Fruit fly (Drosophila melanogaster) whole organism, embryonic: ENCODE results near the gene jv.

Experiments
- Aef1 ChIP-seq: fragments of 200-800 bp; sonication (Bioruptor generic); IDR thresholded peaks from 3 replicates; pipeline ENCODE4 v1.3.6; 2022; ENCODE audit warnings: missing biosample characterization, missing genetic modification characterization
- CG11093 ChIP-seq: fragments of 200-800 bp; sonication (Bioruptor generic); IDR thresholded peaks from 3 replicates; pipeline ENCODE4 v1.3.6; 2022; ENCODE audit warnings: missing biosample characterization, missing genetic modification characterization
- CG1233 ChIP-seq: fragments of 200-800 bp; sonication (Bioruptor generic); optimal IDR thresholded peaks from 4 replicates; lab custom pipeline; 2018; ENCODE audit warnings: missing biosample characterization, mild to moderate bottlenecking, missing genetic modification characterization
- CG13775 ChIP-seq: fragments of 200-800 bp; sonication (Bioruptor generic); optimal IDR thresholded peaks from 3 replicates; lab custom pipeline; 2017; ENCODE audit warnings: missing biosample characterization, mild to moderate bottlenecking, missing genetic modification characterization
- CG14441 ChIP-seq: fragments of 200-800 bp; sonication (Bioruptor generic); IDR thresholded peaks from 2 replicates; pipeline ENCODE4 v1.3.6; 2022; ENCODE audit warnings: missing biosample characterization, missing genetic modification characterization
- CG14965 ChIP-seq: fragments of 200-800 bp; sonication (Bioruptor generic); optimal IDR thresholded peaks from 2 replicates; lab custom pipeline; 2016; ENCODE audit warnings: missing biosample characterization, missing genetic modification characterization, borderline replicate concordance
- CG15073 ChIP-seq: fragments of 200-800 bp; sonication (Bioruptor generic); optimal IDR thresholded peaks from 2 replicates; lab custom pipeline; 2016; ENCODE audit warnings: missing biosample characterization, missing genetic modification characterization
- CG1647 ChIP-seq: fragments of 200-800 bp; sonication (Bioruptor generic); optimal IDR thresholded peaks from 3 replicates; lab custom pipeline; 2016; ENCODE audit warnings: missing biosample characterization, missing genetic modification characterization
- CG1792 ChIP-seq: fragments of 200-800 bp; sonication (Bioruptor generic); optimal IDR thresholded peaks from 2 replicates; lab custom pipeline; 2016; ENCODE audit warnings: missing biosample characterization, missing genetic modification characterization
- CG2116 ChIP-seq: fragments of 200-800 bp; sonication (Bioruptor generic); optimal IDR thresholded peaks from 3 replicates; lab custom pipeline; 2018; ENCODE audit warnings: missing biosample characterization, mild to moderate bottlenecking, missing genetic modification characterization
- CG2712 ChIP-seq: fragments of 200-800 bp; optimal IDR thresholded peaks from 3 replicates; lab custom pipeline; 2019; ENCODE audit warnings: missing biosample characterization, mild to moderate bottlenecking, missing genetic modification characterization, moderate library complexity
- CG33557 ChIP-seq: fragments of 200-800 bp; sonication (Bioruptor generic); optimal IDR thresholded peaks from 2 replicates; lab custom pipeline; 2019; ENCODE audit warnings: missing biosample characterization, mild to moderate bottlenecking, missing genetic modification characterization, moderate library complexity
- CG34422 ChIP-seq: fragments of 200-800 bp; sonication (Bioruptor generic); IDR thresholded peaks from 3 replicates; pipeline ENCODE4 v1.3.6; 2022; ENCODE audit warnings: missing biosample characterization, missing genetic modification characterization
- CG3838 ChIP-seq: fragments of 200-800 bp; sonication (Bioruptor generic); optimal IDR thresholded peaks from 3 replicates; lab custom pipeline; 2016; ENCODE audit warnings: missing biosample characterization, missing genetic modification characterization
- CG43689 ChIP-seq: fragments of 200-800 bp; sonication (Bioruptor generic); IDR thresholded peaks from 2 replicates; pipeline ENCODE4 v1.3.6; 2022; ENCODE audit warnings: missing biosample characterization, missing genetic modification characterization
- CG4617 ChIP-seq: fragments of 200-800 bp; sonication (Bioruptor generic); optimal IDR thresholded peaks from 3 replicates; lab custom pipeline; 2016; ENCODE audit warnings: missing biosample characterization, missing genetic modification characterization, borderline replicate concordance
- CG7372 ChIP-seq: fragments of 200-800 bp; sonication (Bioruptor generic); IDR thresholded peaks from 2 replicates; pipeline ENCODE4 v1.3.6; 2022; ENCODE audit warnings: missing biosample characterization, missing genetic modification characterization
- CG7839 ChIP-seq: fragments of 200-800 bp; sonication (Bioruptor generic); optimal IDR thresholded peaks from 3 replicates; lab custom pipeline; 2018; ENCODE audit warnings: missing biosample characterization, mild to moderate bottlenecking, missing genetic modification characterization, moderate library complexity
- CG9727 ChIP-seq: fragments of 200-800 bp; sonication (Bioruptor generic); optimal IDR thresholded peaks from 3 replicates; lab custom pipeline; 2017; ENCODE audit warnings: missing biosample characterization, mild to moderate bottlenecking, missing genetic modification characterization
- CG9797 ChIP-seq: fragments of 200-800 bp; sonication (Bioruptor generic); optimal IDR thresholded peaks from 3 replicates; lab custom pipeline; 2018; ENCODE audit warnings: missing biosample characterization, mild to moderate bottlenecking, missing genetic modification characterization
- Dip2 ChIP-seq: fragments of 200-800 bp; sonication (Bioruptor generic); IDR thresholded peaks from 2 replicates; pipeline ENCODE4 v1.3.6; 2022; ENCODE audit warnings: missing biosample characterization, missing genetic modification characterization
- Dp ChIP-seq: fragments of 200-800 bp; sonication (Bioruptor generic); optimal IDR thresholded peaks from 2 replicates; lab custom pipeline; 2018; ENCODE audit warnings: missing biosample characterization, mild to moderate bottlenecking, missing genetic modification characterization, moderate library complexity
- Hr39 ChIP-seq: fragments of >200 bp; optimal IDR thresholded peaks from 2 replicates; lab custom pipeline; 2017
- Kr ChIP-seq: fragments of 200-800 bp; sonication (Bioruptor generic); optimal IDR thresholded peaks from 2 replicates; lab custom pipeline; 2017; ENCODE audit warnings: missing biosample characterization, mild to moderate bottlenecking, missing genetic modification characterization
- MBD-R2 ChIP-seq: fragments of 200-800 bp; sonication (Bioruptor generic); IDR thresholded peaks from 2 replicates; pipeline ENCODE4 v1.3.6; 2022; ENCODE audit warnings: missing biosample characterization, missing genetic modification characterization
- MESR4 ChIP-seq: fragments of 200-800 bp; sonication (Bioruptor generic); optimal IDR thresholded peaks from 2 replicates; lab custom pipeline; 2018; ENCODE audit warnings: missing biosample characterization, mild to moderate bottlenecking, missing genetic modification characterization, moderate library complexity
- Neu2 ChIP-seq: fragments of 200-800 bp; sonication (Bioruptor generic); optimal IDR thresholded peaks from 3 replicates; lab custom pipeline; 2016; ENCODE audit warnings: missing biosample characterization, missing genetic modification characterization, borderline replicate concordance
- Nf-YB ChIP-seq: fragments of 200-800 bp; sonication (Bioruptor generic); optimal IDR thresholded peaks from 3 replicates; lab custom pipeline; 2019; ENCODE audit warnings: missing biosample characterization, mild to moderate bottlenecking, missing genetic modification characterization, moderate library complexity
- PHDP ChIP-seq: fragments of 200-800 bp; sonication (Bioruptor generic); optimal IDR thresholded peaks from 3 replicates; lab custom pipeline; 2018; ENCODE audit warnings: missing biosample characterization, mild to moderate bottlenecking, missing genetic modification characterization, moderate library complexity
- Rx ChIP-seq: fragments of 200-800 bp; sonication (Bioruptor generic); IDR thresholded peaks from 2 replicates; pipeline ENCODE4 v1.3.6; 2022; ENCODE audit warnings: missing biosample characterization, missing genetic modification characterization
- Scr ChIP-seq: fragments of 200-800 bp; sonication (Bioruptor generic); IDR thresholded peaks from 2 replicates; pipeline ENCODE4 v1.3.6; 2022; ENCODE audit warnings: missing biosample characterization, missing genetic modification characterization; ENCODE audit not compliant: partially characterized antibody
- Tbp ChIP-seq: fragments of >200 bp; optimal IDR thresholded peaks from 2 replicates; lab custom pipeline; 2018; ENCODE audit warnings: missing biosample characterization, missing genetic modification characterization
- Trl ChIP-seq, 3 experiments: fragments of >200 bp in 2 of 3; fragments of 200-800 bp in 1 of 3; sonication (Bioruptor generic) in 1 of 3; optimal IDR thresholded peaks; 2 replicates in 1 of 3; 3 replicates in 2 of 3; lab custom pipeline; 2016 to 2017; ENCODE audit warnings: missing biosample characterization in 1 of 3, missing genetic modification characterization in 1 of 3
- Xrp1 ChIP-seq: fragments of 200-800 bp; sonication (Bioruptor generic); IDR thresholded peaks from 2 replicates; pipeline ENCODE4 v1.3.6; 2022; ENCODE audit warnings: missing biosample characterization, missing genetic modification characterization
- cad ChIP-seq: fragments of >200 bp; optimal IDR thresholded peaks from 2 replicates; lab custom pipeline; 2017; ENCODE audit warnings: missing biosample characterization, missing genetic modification characterization
- croc ChIP-seq: fragments of 200-800 bp; sonication (Bioruptor generic); conservative IDR thresholded peaks from 3 replicates; pipeline ENCODE4 v1.3.6; 2022; ENCODE audit warnings: missing biosample characterization, missing genetic modification characterization
- dm ChIP-seq: fragments of 200-800 bp; sonication (Bioruptor generic); optimal IDR thresholded peaks from 3 replicates; lab custom pipeline; 2016; ENCODE audit warnings: missing biosample characterization, missing genetic modification characterization
- fd64A ChIP-seq: fragments of 200-800 bp; sonication (Bioruptor generic); optimal IDR thresholded peaks from 3 replicates; lab custom pipeline; 2018; ENCODE audit warnings: missing biosample characterization, mild to moderate bottlenecking, missing genetic modification characterization
- gsb ChIP-seq: fragments of 200-800 bp; sonication (Bioruptor generic); IDR thresholded peaks from 2 replicates; pipeline ENCODE4 v1.3.6; 2022; ENCODE audit warnings: missing biosample characterization, missing genetic modification characterization
- ham ChIP-seq: fragments of 200-800 bp; sonication (Bioruptor generic); IDR thresholded peaks from 2 replicates; pipeline ENCODE4 v1.3.6; 2022; ENCODE audit warnings: missing biosample characterization, missing genetic modification characterization
- hth ChIP-seq: fragments of >200 bp; optimal IDR thresholded peaks from 2 replicates; lab custom pipeline; 2017; ENCODE audit warnings: inconsistent platforms
- kay ChIP-seq: fragments of 200-800 bp; sonication (Bioruptor generic); optimal IDR thresholded peaks from 2 replicates; lab custom pipeline; 2016; ENCODE audit warnings: missing biosample characterization, missing genetic modification characterization
- ken ChIP-seq: fragments of 200-800 bp; sonication (Bioruptor generic); IDR thresholded peaks from 3 replicates; pipeline ENCODE4 v1.3.6; 2022; ENCODE audit warnings: missing biosample characterization, missing genetic modification characterization
- klu ChIP-seq: fragments of 200-800 bp; sonication (Bioruptor generic); IDR thresholded peaks from 2 replicates; pipeline ENCODE4 v1.3.6; 2022; ENCODE audit warnings: missing biosample characterization, missing genetic modification characterization
- kni ChIP-seq: fragments of 200-800 bp; sonication (Bioruptor generic); optimal IDR thresholded peaks from 3 replicates; lab custom pipeline; 2017; ENCODE audit warnings: mild to moderate bottlenecking, missing biosample characterization, missing genetic modification reagents, missing genetic modification characterization
- psq ChIP-seq: fragments of 200-800 bp; sonication (Bioruptor generic); optimal IDR thresholded peaks from 2 replicates; lab custom pipeline; 2017; ENCODE audit warnings: missing biosample characterization, missing genetic modification characterization
- seq ChIP-seq: fragments of 200-800 bp; sonication (Bioruptor generic); IDR thresholded peaks from 2 replicates; pipeline ENCODE4 v1.3.6; 2022; ENCODE audit warnings: missing biosample characterization, missing genetic modification characterization
- shn ChIP-seq: fragments of 200-800 bp; sonication (Bioruptor generic); optimal IDR thresholded peaks from 3 replicates; lab custom pipeline; 2016; ENCODE audit warnings: missing biosample characterization, missing genetic modification characterization
- toy ChIP-seq: fragments of 200-800 bp; sonication (Bioruptor generic); IDR thresholded peaks from 2 replicates; pipeline ENCODE4 v1.3.6; 2022; ENCODE audit warnings: missing biosample characterization, missing genetic modification characterization
- usp ChIP-seq: fragments of >200 bp; optimal IDR thresholded peaks from 2 replicates; lab custom pipeline; 2017; ENCODE audit warnings: missing biosample characterization, missing genetic modification characterization
- wdn ChIP-seq: fragments of 200-800 bp; sonication (Bioruptor generic); IDR thresholded peaks from 2 replicates; pipeline ENCODE4 v1.3.6; 2022; ENCODE audit warnings: missing biosample characterization, missing genetic modification characterization
- wor ChIP-seq: fragments of 200-800 bp; sonication (Bioruptor generic); IDR thresholded peaks from 2 replicates; pipeline ENCODE4 v1.3.6; 2022; ENCODE audit warnings: missing biosample characterization, missing genetic modification characterization

The jv gene

DNA sequence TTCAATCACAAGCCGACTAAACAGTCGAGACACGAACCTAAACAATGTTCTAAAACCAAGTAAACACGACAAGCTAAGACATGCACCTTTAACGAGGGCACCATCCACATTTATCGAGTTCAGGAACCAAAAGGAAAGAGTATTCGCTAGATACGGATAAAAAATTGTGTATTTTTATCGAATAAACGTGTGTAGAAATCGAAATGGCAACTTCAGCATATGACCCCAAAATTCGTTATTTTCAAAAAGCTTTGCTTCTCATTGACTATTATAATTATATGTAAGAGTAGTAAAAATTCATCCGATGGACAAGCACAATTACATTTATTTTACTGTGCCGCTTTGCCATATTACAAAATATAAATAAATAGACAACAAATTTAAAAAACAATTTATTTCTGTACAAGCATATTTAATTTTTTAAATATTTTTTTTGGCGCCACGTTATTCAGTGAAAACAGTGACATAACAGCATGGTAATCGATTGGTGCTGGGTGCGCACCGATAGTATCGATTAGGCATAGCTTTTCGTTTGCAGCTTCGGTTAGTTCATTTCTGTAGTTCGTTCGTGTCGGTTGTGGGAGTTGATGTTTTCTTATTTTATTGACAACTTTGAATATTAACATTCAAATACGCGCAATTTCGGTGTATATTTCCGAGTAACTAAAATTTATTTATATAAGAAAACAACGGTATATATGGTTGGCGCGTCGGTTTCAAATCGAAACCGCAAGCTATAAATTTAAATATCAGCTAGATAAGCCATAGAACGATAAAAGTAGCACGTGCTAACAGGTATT, 38.9 kb downstream of the jv start, which contains the start of gene MCU (continued):
- TF ChIP-seq CG9797 (GFP tag; lab: Kevin White, UChicago) (peak; percentile 4), CG33557 (GFP tag; lab: Kevin White, UChicago) (no peak), CG2712 (tag; lab: Kevin White, UChicago) (peak; percentile 6), dm (GFP tag; lab: Kevin White, UChicago) (no peak), Rx (no peak), CG34422 (GFP tag; lab: Robert Waterston, UW) (no peak), CG11093 (no peak), klu (GFP tag; lab: Robert Waterston, UW) (no peak), ham (GFP tag; lab: Robert Waterston, UW) (no peak), Dip2 (GFP tag; lab: Robert Waterston, UW) (no peak), Neu2 (no peak), CG2116 (peak; percentile 84), Nf-YB (peak; percentile 30), CG13775 (no peak), hth (lab: Kevin White, UChicago) (no peak), seq (GFP tag; lab: Robert Waterston, UW) (no peak), MESR4 (no peak), kni (GFP tag; lab: Kevin White, UChicago) (no peak), wdn (GFP tag; lab: Robert Waterston, UW) (no peak), croc (GFP tag; lab: Robert Waterston, UW) (no peak), kay (GFP tag; lab: Kevin White, UChicago) (no peak), CG7839 (tag; lab: Kevin White, UChicago) (peak; percentile 9), toy (no peak), Aef1 (GFP tag; lab: Robert Waterston, UW) (no peak), Scr (GFP tag; lab: Robert Waterston, UW) (peak; percentile 95), shn (no peak), CG1233 (GFP tag; lab: Kevin White, UChicago) (no peak), CG15073 (GFP tag; lab: Kevin White, UChicago) (no peak), Trl (optimal IDR thresholded peaks at IDR 0.05; lab: Kevin White, UChicago) (no peak), Trl (GFP tag; optimal IDR thresholded peaks at IDR 0.05; lab: Kevin White, UChicago) (no peak), MBD-R2 (no peak), CG3838 (GFP tag; lab: Kevin White, UChicago) (no peak), Hr39 (lab: Kevin White, UChicago) (no peak), CG7372 (GFP tag; lab: Robert Waterston, UW) (no peak), gsb (no peak), CG1647 (GFP tag; lab: Kevin White, UChicago) (no peak), ken (GFP tag; lab: Robert Waterston, UW) (no peak), Dp (GFP tag; lab: Kevin White, UChicago) (peak; percentile 96), Kr (GFP tag; lab: Kevin White, UChicago) (no peak), usp (GFP tag; lab: Kevin White, UChicago) (no peak), psq (GFP tag; lab: Kevin White, UChicago) (no peak), Xrp1 (GFP tag; lab: Robert Waterston, UW) (no peak), wor (no peak), CG4617 (GFP tag; lab: Kevin White, UChicago) (no peak), cad (GFP tag; lab: Kevin White, UChicago) (no peak), CG1792 (GFP tag; lab: Kevin White, UChicago) (no peak), CG14965 (GFP tag; lab: Kevin White, UChicago) (no peak), CG9727 (GFP tag; lab: Kevin White, UChicago) (no peak), fd64A (no peak), CG14441 (GFP tag; lab: Robert Waterston, UW) (no peak), CG43689 (GFP tag; lab: Robert Waterston, UW) (no peak), Tbp (GFP tag; lab: Kevin White, UChicago) (no peak), PHDP (tag; lab: Kevin White, UChicago) (peak; percentile 13)
